Fruit fly (Drosophila melanogaster): ENCODE results near the gene inaF-C.
A peak's percentile ranks its signal among the peaks of the same experiment; 100 is the strongest.

Gene inaF-C

dm6 chrX:11715263-11715659 lies 16.3 kb downstream of the inaF-C start, which contains the start of gene Amun (continued):
- TF ChIP-seq CG17612 (GFP tag; IDR thresholded peaks at IDR 0.05), result no peak; the same call in 1 of the 2 replicates
- peak; percentile 2 for TF ChIP-seq Atf3 (GFP tag; optimal IDR thresholded peaks at IDR 0.05)
- no peak for TF ChIP-seq repo (GFP tag; optimal IDR thresholded peaks at IDR 0.05)
- TF ChIP-seq C15 (GFP tag; IDR thresholded peaks at IDR 0.05), result 0 out of 3 replicates have a peak, but pooled peaks have one; percentile 17
- TF ChIP-seq ttk (GFP tag; IDR thresholded peaks at IDR 0.05), result peak; percentile 8; the same call in 1 of the 2 replicates
- TF ChIP-seq Ssrp (tag; optimal IDR thresholded peaks at IDR 0.05), result peak; percentile 21
- TF ChIP-seq sisA (GFP tag; IDR thresholded peaks at IDR 0.05), result peak; percentile 5; the same call in 1 of the 2 replicates
- no peak for TF ChIP-seq CG10366 (GFP tag; IDR thresholded peaks at IDR 0.05)
- no peak for TF ChIP-seq CG15696 (tag; optimal IDR thresholded peaks at IDR 0.05)
- peak; percentile 39; the same call in 1 of the 2 replicates for TF ChIP-seq CG11247 (GFP tag; IDR thresholded peaks at IDR 0.05)
- peak; percentile 21 for TF ChIP-seq CG13624 (GFP tag; optimal IDR thresholded peaks at IDR 0.05)
- TF ChIP-seq slp2 (GFP tag; optimal IDR thresholded peaks at IDR 0.05), result peak; percentile 12
- TF ChIP-seq fd64A (GFP tag; optimal IDR thresholded peaks at IDR 0.05), result no peak
- peak; percentile 41 for TF ChIP-seq Dip3 (GFP tag; optimal IDR thresholded peaks at IDR 0.05)
- peak; percentile 2 for TF ChIP-seq gro (GFP tag; optimal IDR thresholded peaks at IDR 0.05)
- no peak for TF ChIP-seq CG4360 (GFP tag; IDR thresholded peaks at IDR 0.05)
- TF ChIP-seq CG32532 (GFP tag; IDR thresholded peaks at IDR 0.05), result peak; percentile 71
- no peak for TF ChIP-seq CG2875 (GFP tag; optimal IDR thresholded peaks at IDR 0.05)
- no peak for TF ChIP-seq tgo (GFP tag; IDR thresholded peaks at IDR 0.05)
- TF ChIP-seq ara (GFP tag; IDR thresholded peaks at IDR 0.05), result 0 out of 2 replicates have a peak, but pooled peaks have one; percentile 12
- TF ChIP-seq Sry-β (GFP tag; optimal IDR thresholded peaks at IDR 0.05), result no peak
- TF ChIP-seq CG2678 (tag; optimal IDR thresholded peaks at IDR 0.05), result peak; percentile 35
- peak; percentile 48; the same call in 1 of the 2 replicates for TF ChIP-seq HLH3B (GFP tag; IDR thresholded peaks at IDR 0.05)
- TF ChIP-seq Fer3 (tag; optimal IDR thresholded peaks at IDR 0.05), result peak; percentile 27
- no peak for TF ChIP-seq Elba2 (GFP tag; optimal IDR thresholded peaks at IDR 0.05)
- TF ChIP-seq Rx (GFP tag; IDR thresholded peaks at IDR 0.05), result no peak
- no peak for TF ChIP-seq hb (GFP tag; IDR thresholded peaks at IDR 0.05; ENCODE audit: partially characterized antibody)
- TF ChIP-seq Dbx (GFP tag; IDR thresholded peaks at IDR 0.05), result peak; percentile 7; the same call in 1 of the 3 replicates
- TF ChIP-seq ind (GFP tag; optimal IDR thresholded peaks at IDR 0.05), result peak; percentile 39
- no peak for TF ChIP-seq YL-1 (GFP tag; optimal IDR thresholded peaks at IDR 0.05)
- no peak for TF ChIP-seq CG2116 (GFP tag; optimal IDR thresholded peaks at IDR 0.05)
- TF ChIP-seq HLH54F (GFP tag; optimal IDR thresholded peaks at IDR 0.05), result peak; percentile 24
- no peak for TF ChIP-seq pzg (GFP tag; optimal IDR thresholded peaks at IDR 0.05)
- no peak for TF ChIP-seq CG6654 (GFP tag; optimal IDR thresholded peaks at IDR 0.05)
- peak; percentile 20; the same call in 1 of the 2 replicates for TF ChIP-seq Taf1 (GFP tag; IDR thresholded peaks at IDR 0.05)
- TF ChIP-seq CG15011 (GFP tag; optimal IDR thresholded peaks at IDR 0.05), result peak; percentile 29
- peak; percentile 45; the same call in 1 of the 2 replicates for TF ChIP-seq Ada2b (GFP tag; IDR thresholded peaks at IDR 0.05)
- peak; percentile 39 for TF ChIP-seq CG15514 (GFP tag; optimal IDR thresholded peaks at IDR 0.05)
- TF ChIP-seq Opbp (GFP tag; IDR thresholded peaks at IDR 0.05; ENCODE audit: partially characterized antibody), result no peak
- TF ChIP-seq CG4854 (GFP tag; optimal IDR thresholded peaks at IDR 0.05), result no peak
- no peak for TF ChIP-seq CG10959 (GFP tag; IDR thresholded peaks at IDR 0.05)
- peak; percentile 54 for TF ChIP-seq al (GFP tag; IDR thresholded peaks at IDR 0.05)
- TF ChIP-seq CG8359 (GFP tag; optimal IDR thresholded peaks at IDR 0.05; ENCODE audit: borderline replicate concordance), result no peak
- peak; percentile 6 for TF ChIP-seq Xbp1 (GFP tag; optimal IDR thresholded peaks at IDR 0.05)
- TF ChIP-seq ap (GFP tag; IDR thresholded peaks at IDR 0.05), result no peak
- TF ChIP-seq CG2712 (tag; optimal IDR thresholded peaks at IDR 0.05), result peak; percentile 6
- no peak for TF ChIP-seq CG14710 (tag; optimal IDR thresholded peaks at IDR 0.05)
- no peak for TF ChIP-seq CG4282 (GFP tag; optimal IDR thresholded peaks at IDR 0.05)
- no peak for TF ChIP-seq amos (GFP tag; IDR thresholded peaks at IDR 0.05; ENCODE audit: partially characterized antibody)
- TF ChIP-seq fu2 (GFP tag; optimal IDR thresholded peaks at IDR 0.05), result peak; percentile 15
